Fruit fly (Drosophila melanogaster) whole organism, pupa: ENCODE data around the gene RpS8.

Experiments used
- CG10348 ChIP-seq: fragments of 200-800 bp; sonication (Bioruptor generic); IDR thresholded peaks from 2 replicates; pipeline ENCODE4 v1.3.6; 2022; ENCODE audit warnings: missing biosample characterization, missing genetic modification characterization
- CG13204 ChIP-seq: fragments of 200-800 bp; sonication (Bioruptor generic); optimal IDR thresholded peaks from 2 replicates; lab custom pipeline; 2018; ENCODE audit warnings: missing biosample characterization, mild to moderate bottlenecking, missing genetic modification characterization, moderate library complexity
- CG14655 ChIP-seq: fragments of 200-800 bp; sonication (Bioruptor generic); optimal IDR thresholded peaks from 3 replicates; lab custom pipeline; 2017; ENCODE audit warnings: mild to moderate bottlenecking, missing biosample characterization, missing genetic modification reagents, missing genetic modification characterization
- CG15710 ChIP-seq: fragments of 200-800 bp; sonication (Bioruptor generic); optimal IDR thresholded peaks from 2 replicates; lab custom pipeline; 2018; ENCODE audit warnings: missing biosample characterization, mild to moderate bottlenecking, missing genetic modification characterization, moderate library complexity
- CG32121 ChIP-seq: fragments of 200-800 bp; sonication (Bioruptor generic); IDR thresholded peaks from 2 replicates; pipeline ENCODE4 v1.3.6; 2022; ENCODE audit warnings: missing biosample characterization, missing genetic modification characterization
- CG34367 ChIP-seq: fragments of 200-800 bp; sonication (Bioruptor generic); optimal IDR thresholded peaks from 2 replicates; lab custom pipeline; 2018; ENCODE audit warnings: missing biosample characterization, mild to moderate bottlenecking, missing genetic modification characterization
- CG4496 ChIP-seq: fragments of 200-800 bp; sonication (Bioruptor generic); IDR thresholded peaks from 3 replicates; pipeline ENCODE4 v1.3.6; 2022; ENCODE audit warnings: missing biosample characterization, missing genetic modification characterization
- CG8159 ChIP-seq: fragments of 200-800 bp; sonication (Bioruptor generic); optimal IDR thresholded peaks from 3 replicates; lab custom pipeline; 2018; ENCODE audit warnings: missing biosample characterization, mild to moderate bottlenecking, missing genetic modification characterization, moderate library complexity
- CG8301 ChIP-seq: fragments of 200-800 bp; sonication (Bioruptor generic); optimal IDR thresholded peaks from 2 replicates; lab custom pipeline; 2018; ENCODE audit warnings: missing biosample characterization, mild to moderate bottlenecking, missing genetic modification characterization
- EcR ChIP-seq: fragments of 200-800 bp; sonication (Bioruptor generic); optimal IDR thresholded peaks from 3 replicates; lab custom pipeline; 2019; ENCODE audit warnings: missing biosample characterization, missing genetic modification characterization, mild to moderate bottlenecking, moderate library complexity, missing genetic modification reagents
- Ets98B ChIP-seq: fragments of 200-800 bp; sonication (Bioruptor generic); IDR thresholded peaks from 2 replicates; pipeline ENCODE4 v1.3.6; 2022; ENCODE audit warnings: missing biosample characterization, missing genetic modification characterization
- Pif1B ChIP-seq: fragments of 200-800 bp; sonication (Bioruptor generic); optimal IDR thresholded peaks from 3 replicates; lab custom pipeline; 2016; ENCODE audit warnings: missing biosample characterization, missing genetic modification characterization
- Snoo ChIP-seq: fragments of 200-800 bp; sonication (Bioruptor generic); optimal IDR thresholded peaks from 3 replicates; lab custom pipeline; 2017; ENCODE audit warnings: missing biosample characterization, mild to moderate bottlenecking, missing genetic modification characterization, inconsistent platforms
- gl ChIP-seq: fragments of 200-800 bp; sonication (Bioruptor generic); optimal IDR thresholded peaks from 2 replicates; lab custom pipeline; 2018; ENCODE audit warnings: missing biosample characterization, mild to moderate bottlenecking, missing genetic modification characterization

DNA sequence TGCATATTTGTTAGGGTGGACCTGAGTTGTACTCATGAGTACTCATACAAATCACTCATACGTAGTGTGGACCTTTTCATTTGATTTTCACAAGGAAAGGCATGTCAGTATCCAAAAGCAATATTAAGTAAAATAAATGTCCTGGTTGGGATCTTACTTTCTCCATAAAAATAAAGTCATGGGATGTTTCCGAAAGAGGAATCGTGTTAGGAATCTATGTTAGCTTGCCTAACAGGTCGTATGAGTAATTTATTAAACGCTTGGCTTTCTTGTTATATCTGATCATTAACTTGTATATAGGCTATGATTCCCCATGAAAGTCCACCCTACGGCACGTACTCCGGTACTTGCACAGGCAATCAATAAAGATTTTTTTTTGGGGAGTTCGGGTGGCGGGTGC lies 14.4 kb downstream of the RpS8 start:
- TF ChIP-seq EcR (no peak), Ets98B (GFP tag; lab: Robert Waterston, UW) (peak; percentile 38; the same call in 1 of the 2 replicates), CG15710 (tag; lab: Kevin White, UChicago) (peak; percentile 63), CG8159 (tag; lab: Kevin White, UChicago) (peak; percentile 96), CG8301 (tag; lab: Kevin White, UChicago) (peak; percentile 82), CG4496 (GFP tag; lab: Robert Waterston, UW) (peak; percentile 65), gl (tag; lab: Kevin White, UChicago) (peak; percentile 49), CG34367 (peak; percentile 52), CG14655 (GFP tag; lab: Kevin White, UChicago) (no peak), CG32121 (GFP tag; lab: Robert Waterston, UW) (peak; percentile 54; the same call in 1 of the 2 replicates), Snoo (tag; lab: Kevin White, UChicago) (peak; percentile 49), CG13204 (no peak), Pif1B (peak; percentile 84), CG10348 (no peak)
